Worm (Caenorhabditis elegans) whole organism, L3 larva: Measurements from ENCODE around the gene frl-1.

Source experiments
- R02D3.7 ChIP-seq: fragments of 150-350 bp; optimal IDR thresholded peaks from 2 replicates; lab custom pipeline; 2014; ENCODE audit warnings: missing biosample characterization, missing genetic modification characterization
- aly-2 ChIP-seq: fragments of 150-350 bp; optimal IDR thresholded peaks from 2 replicates; lab custom pipeline; 2014; ENCODE audit warnings: missing biosample characterization, missing genetic modification characterization
- ceh-28 ChIP-seq: fragments of 150-350 bp; optimal IDR thresholded peaks from 2 replicates; lab custom pipeline; 2014; ENCODE audit warnings: missing biosample characterization, missing genetic modification reagents, missing genetic modification characterization
- ceh-82 ChIP-seq: fragments of 150-350 bp; optimal IDR thresholded peaks from 2 replicates; lab custom pipeline; 2014; ENCODE audit warnings: missing biosample characterization, missing genetic modification characterization
- ceh-9 ChIP-seq: sonication (generic microtip); optimal IDR thresholded peaks from 2 replicates; lab custom pipeline; 2018; ENCODE audit warnings: missing biosample characterization, missing genetic modification characterization
- daf-12 ChIP-seq: fragments of 150-350 bp; optimal IDR thresholded peaks from 2 replicates; lab custom pipeline; 2014; ENCODE audit warnings: missing biosample characterization, missing genetic modification reagents, missing genetic modification characterization
- egl-27 ChIP-seq: sonication (generic microtip); optimal IDR thresholded peaks from 4 replicates; lab custom pipeline; 2017; ENCODE audit warnings: missing biosample characterization, missing genetic modification reagents, missing genetic modification characterization
- egl-5 ChIP-seq: fragments of 150-350 bp; optimal IDR thresholded peaks from 2 replicates; lab custom pipeline; 2017; ENCODE audit warnings: missing biosample characterization, missing genetic modification reagents, missing genetic modification characterization, inconsistent platforms
- elt-3 ChIP-seq, 3 experiments: fragments of 150-350 bp in 1 of 3; sonication (generic microtip) in 2 of 3; optimal IDR thresholded peaks; 2 replicates in 2 of 3; 4 replicates in 1 of 3; lab custom pipeline; 2014 to 2017; ENCODE audit warnings: missing biosample characterization in 3 of 3, missing genetic modification characterization in 3 of 3
- eor-1 ChIP-seq, 2 experiments: fragments of 150-350 bp; optimal IDR thresholded peaks; 2 replicates each; lab custom pipeline; 2014 to 2018; ENCODE audit warnings: missing biosample characterization in 2 of 2, missing genetic modification characterization in 2 of 2
- fos-1 ChIP-seq: fragments of 150-350 bp; optimal IDR thresholded peaks from 2 replicates; lab custom pipeline; 2014; ENCODE audit warnings: missing biosample characterization, missing genetic modification characterization
- hmg-11 ChIP-seq: sonication (generic microtip); optimal IDR thresholded peaks from 2 replicates; lab custom pipeline; 2016; ENCODE audit warnings: missing genetic modification characterization, missing compliant biosample characterization
- jun-1 ChIP-seq: fragments of 150-350 bp; optimal IDR thresholded peaks from 2 replicates; lab custom pipeline; 2014; ENCODE audit warnings: missing biosample characterization, missing genetic modification reagents, missing genetic modification characterization
- lin-39 ChIP-seq: fragments of 150-350 bp; optimal IDR thresholded peaks from 2 replicates; lab custom pipeline; 2018; ENCODE audit warnings: missing biosample characterization, missing genetic modification reagents, missing genetic modification characterization
- lsy-12 ChIP-seq: sonication (generic microtip); optimal IDR thresholded peaks from 2 replicates; lab custom pipeline; 2016; ENCODE audit warnings: mild to moderate bottlenecking, missing genetic modification characterization, missing compliant biosample characterization
- mdl-1 ChIP-seq: fragments of 150-350 bp; optimal IDR thresholded peaks from 2 replicates; lab custom pipeline; 2014; ENCODE audit warnings: missing biosample characterization, missing genetic modification characterization
- mml-1 ChIP-seq: fragments of 150-350 bp; sonication (generic microtip); optimal IDR thresholded peaks from 3 replicates; lab custom pipeline; 2014; ENCODE audit warnings: missing biosample characterization, missing genetic modification characterization
- nfya-1 ChIP-seq: sonication (generic microtip); optimal IDR thresholded peaks from 2 replicates; lab custom pipeline; 2017; ENCODE audit warnings: missing genetic modification characterization, mild to moderate bottlenecking, missing compliant biosample characterization, antibody characterized with exemption, moderate library complexity; ENCODE audit not compliant: insufficient read depth
- nhr-11 ChIP-seq: fragments of 150-350 bp; optimal IDR thresholded peaks from 2 replicates; lab custom pipeline; 2014; ENCODE audit warnings: missing biosample characterization, missing genetic modification characterization
- nhr-12 ChIP-seq: fragments of 150-350 bp; optimal IDR thresholded peaks from 2 replicates; lab custom pipeline; 2014; ENCODE audit warnings: missing biosample characterization, missing genetic modification characterization
- nhr-23 ChIP-seq: fragments of 150-350 bp; optimal IDR thresholded peaks from 2 replicates; lab custom pipeline; 2014; ENCODE audit warnings: missing biosample characterization, missing genetic modification reagents, missing genetic modification characterization
- nhr-237 ChIP-seq: fragments of 150-350 bp; optimal IDR thresholded peaks from 2 replicates; lab custom pipeline; 2014; ENCODE audit warnings: missing biosample characterization, missing genetic modification characterization
- nhr-28 ChIP-seq: fragments of 150-350 bp; optimal IDR thresholded peaks from 2 replicates; lab custom pipeline; 2014; ENCODE audit warnings: missing biosample characterization, missing genetic modification characterization
- nhr-43 ChIP-seq: sonication (generic microtip); optimal IDR thresholded peaks from 2 replicates; lab custom pipeline; 2016; ENCODE audit warnings: mild to moderate bottlenecking, missing genetic modification characterization, missing compliant biosample characterization; ENCODE audit not compliant: poor library complexity, severe bottlenecking
- sea-2 ChIP-seq: fragments of 150-350 bp; sonication (generic microtip); optimal IDR thresholded peaks from 4 replicates; lab custom pipeline; 2014; ENCODE audit warnings: missing biosample characterization, missing genetic modification reagents, missing genetic modification characterization
- snpc-4 ChIP-seq: fragments of 150-350 bp; optimal IDR thresholded peaks from 2 replicates; lab custom pipeline; 2014; ENCODE audit warnings: missing biosample characterization, missing genetic modification characterization
- tbx-2 ChIP-seq: sonication (generic microtip); optimal IDR thresholded peaks from 2 replicates; lab custom pipeline; 2016; ENCODE audit warnings: mild to moderate bottlenecking, missing genetic modification characterization, missing compliant biosample characterization
- unc-39 ChIP-seq: sonication (generic microtip); optimal IDR thresholded peaks from 4 replicates; lab custom pipeline; 2017; ENCODE audit warnings: missing biosample characterization, missing genetic modification characterization
- unc-62 ChIP-seq: fragments of 150-350 bp; sonication (generic microtip); optimal IDR thresholded peaks from 4 replicates; lab custom pipeline; 2014; ENCODE audit warnings: missing biosample characterization, missing genetic modification reagents, missing genetic modification characterization
- zag-1 ChIP-seq: fragments of 150-350 bp; optimal IDR thresholded peaks from 2 replicates; lab custom pipeline; 2014; ENCODE audit warnings: missing biosample characterization, missing genetic modification characterization
- ztf-11 ChIP-seq: fragments of 150-350 bp; optimal IDR thresholded peaks from 2 replicates; lab custom pipeline; 2014; ENCODE audit warnings: missing biosample characterization, missing genetic modification characterization
- ztf-4 ChIP-seq: fragments of 150-350 bp; optimal IDR thresholded peaks from 2 replicates; lab custom pipeline; 2014; ENCODE audit warnings: missing biosample characterization, missing genetic modification characterization

The frl-1 gene

ce11 chrIII:2100842-2101241 is 23.1 kb upstream of the frl-1 start (continued):
- TF ChIP-seq elt-3 (tag; optimal IDR thresholded peaks at IDR 0.05; lab: Kevin White, UChicago): no peak
- TF ChIP-seq egl-27 (tag; lab: Kevin White, UChicago): no peak
- no peak for TF ChIP-seq ceh-9 (tag; lab: Kevin White, UChicago)
- TF ChIP-seq mdl-1 (tag; lab: Kevin White, UChicago): no peak
- peak; percentile 55 for TF ChIP-seq lin-39
- TF ChIP-seq fos-1 (tag; lab: Kevin White, UChicago): no peak
- TF ChIP-seq egl-5: no peak
- TF ChIP-seq R02D3.7: no peak
- no peak for TF ChIP-seq unc-62 (GFP tag; lab: Kevin White, UChicago)
- no peak for TF ChIP-seq ztf-4 (tag; lab: Kevin White, UChicago)
- peak; percentile 94 for TF ChIP-seq ceh-28
- peak; percentile 98 for TF ChIP-seq nfya-1 (tag; lab: Kevin White, UChicago)
- no peak for TF ChIP-seq lsy-12 (tag; lab: Kevin White, UChicago)
- no peak for TF ChIP-seq snpc-4
- TF ChIP-seq sea-2 (GFP tag; lab: Kevin White, UChicago): peak; percentile 42
- no peak for TF ChIP-seq nhr-237 (tag; lab: Kevin White, UChicago)
- peak; percentile 65 for TF ChIP-seq ceh-82
- peak; percentile 97 for TF ChIP-seq hmg-11 (tag; lab: Kevin White, UChicago)
- no peak for TF ChIP-seq daf-12 (tag; lab: Kevin White, UChicago)
- no peak for TF ChIP-seq nhr-12 (tag; lab: Kevin White, UChicago)

ce11 chrIII:2101310-2101709 is 22.6 kb upstream of the frl-1 start:
- TF ChIP-seq nhr-28 (tag; lab: Kevin White, UChicago): no peak
- TF ChIP-seq tbx-2 (tag; lab: Kevin White, UChicago): no peak
- no peak for TF ChIP-seq eor-1 (tag; optimal IDR thresholded peaks at IDR 0.05; lab: Kevin White, UChicago)
- no peak for TF ChIP-seq egl-27 (tag; lab: Kevin White, UChicago)
- TF ChIP-seq ceh-9 (tag; lab: Kevin White, UChicago): no peak

- no peak for TF ChIP-seq zag-1 (tag; lab: Kevin White, UChicago)
- TF ChIP-seq nhr-23 (tag; lab: Kevin White, UChicago): no peak
Observed at ce11 chrIII:2101895-2102345, 22.0 kb upstream of the frl-1 start, which contains the start of gene ppk-2. ppk-2 (plus strand) TSS chrIII:2102295.

ce11 chrIII:2105935-2106334 is 18.0 kb upstream of the frl-1 start:
- TF ChIP-seq eor-1 (tag; optimal IDR thresholded peaks at IDR 0.05; lab: Kevin White, UChicago) (no peak), aly-2 (tag; lab: Kevin White, UChicago) (no peak), sea-2 (GFP tag; lab: Kevin White, UChicago) (no peak), unc-39 (tag; lab: Kevin White, UChicago) (no peak), lin-39 (no peak), hmg-11 (tag; lab: Kevin White, UChicago) (no peak), nhr-11 (tag; lab: Kevin White, UChicago) (no peak)

ce11 chrIII:2110249-2110648 is 13.7 kb upstream of the frl-1 start, which contains the start of gene Y48G9A.7:
Y48G9A.7 (plus strand) TSS chrIII:2110549.
- TF ChIP-seq zag-1 (tag; lab: Kevin White, UChicago) (no peak), lin-39 (no peak), ztf-11 (no peak), mml-1 (tag; lab: Kevin White, UChicago) (no peak), snpc-4 (no peak), nhr-23 (tag; lab: Kevin White, UChicago) (no peak), sea-2 (GFP tag; lab: Kevin White, UChicago) (no peak), daf-12 (tag; lab: Kevin White, UChicago) (no peak)

ce11 chrIII:2111376-2111775 is 12.6 kb upstream of the frl-1 start:
- no peak for TF ChIP-seq unc-39 (tag; lab: Kevin White, UChicago)
- TF ChIP-seq nhr-11 (tag; lab: Kevin White, UChicago): no peak
- no peak for TF ChIP-seq nhr-43
- no peak for TF ChIP-seq jun-1 (tag; lab: Kevin White, UChicago)
- no peak for TF ChIP-seq nfya-1 (tag; lab: Kevin White, UChicago)
